Worm (Caenorhabditis elegans) whole organism, L1 larva: ENCODE data around the gene C32D5.10.

Source experiments
- C04F5.9 ChIP-seq: sonication (generic microtip); optimal IDR thresholded peaks from 2 replicates; lab custom pipeline; 2016; ENCODE audit warnings: missing genetic modification characterization, missing compliant biosample characterization
- C16A3.4 ChIP-seq: fragments of 150-350 bp; optimal IDR thresholded peaks from 2 replicates; lab custom pipeline; 2014; ENCODE audit warnings: missing biosample characterization, missing genetic modification characterization
- F16B12.6 ChIP-seq: fragments of 150-350 bp; optimal IDR thresholded peaks from 2 replicates; lab custom pipeline; 2014; ENCODE audit warnings: missing biosample characterization, missing genetic modification characterization
- Y116A8C.19 ChIP-seq: sonication (generic microtip); optimal IDR thresholded peaks from 2 replicates; lab custom pipeline; 2016; ENCODE audit warnings: missing compliant biosample characterization, missing genetic modification characterization, borderline replicate concordance
- aha-1 ChIP-seq: fragments of 150-350 bp; optimal IDR thresholded peaks from 2 replicates; lab custom pipeline; 2014; ENCODE audit warnings: missing biosample characterization, missing genetic modification characterization
- ceh-63 ChIP-seq: fragments of 200-800 bp; sonication (Bioruptor generic); optimal IDR thresholded peaks from 2 replicates; lab custom pipeline; 2018; ENCODE audit warnings: mild to moderate bottlenecking, missing genetic modification characterization, missing compliant biosample characterization
- ces-1 ChIP-seq: fragments of 150-350 bp; optimal IDR thresholded peaks from 2 replicates; lab custom pipeline; 2014; ENCODE audit warnings: missing biosample characterization, missing genetic modification reagents, missing genetic modification characterization
- dpl-1 ChIP-seq, 3 experiments: fragments of 150-350 bp in 2 of 3; sonication (generic microtip) in 1 of 3; optimal IDR thresholded peaks; 2 replicates each; lab custom pipeline; 2014 to 2017; ENCODE audit warnings: missing biosample characterization in 3 of 3, missing genetic modification characterization in 3 of 3, missing genetic modification reagents in 3 of 3
- dsc-1 ChIP-seq: sonication (generic microtip); optimal IDR thresholded peaks from 2 replicates; lab custom pipeline; 2016; ENCODE audit warnings: mild to moderate bottlenecking, missing genetic modification characterization, missing compliant biosample characterization
- efl-1 ChIP-seq, 4 experiments: fragments of 150-350 bp; optimal IDR thresholded peaks in 3 of 4; peaks in 1 of 4; 1 replicate in 1 of 4; 2 replicates in 3 of 4; lab custom pipeline; 2014; ENCODE audit warnings: missing biosample characterization in 2 of 4, missing genetic modification characterization in 2 of 4, missing genetic modification reagents in 2 of 4
- efl-3 ChIP-seq: fragments of 200-800 bp; sonication (Bioruptor generic); optimal IDR thresholded peaks from 2 replicates; lab custom pipeline; 2018; ENCODE audit warnings: mild to moderate bottlenecking, missing genetic modification characterization, missing compliant biosample characterization
- elt-2 ChIP-seq: sonication (generic microtip); optimal IDR thresholded peaks from 2 replicates; lab custom pipeline; 2016; ENCODE audit warnings: missing genetic modification characterization, mild to moderate bottlenecking, inconsistent platforms, missing compliant biosample characterization, missing genetic modification reagents
- ets-5 ChIP-seq: fragments of 200-800 bp; sonication (Bioruptor generic); IDR thresholded peaks from 2 replicates; pipeline ENCODE4 v1.3.6; 2022; ENCODE audit warnings: missing genetic modification characterization, missing compliant biosample characterization
- fkh-10 ChIP-seq: sonication (generic microtip); optimal IDR thresholded peaks from 2 replicates; lab custom pipeline; 2017; ENCODE audit warnings: missing biosample characterization, missing genetic modification reagents, missing genetic modification characterization
- fkh-4 ChIP-seq: sonication (generic microtip); optimal IDR thresholded peaks from 2 replicates; lab custom pipeline; 2016; ENCODE audit warnings: missing compliant biosample characterization, missing genetic modification characterization, borderline replicate concordance
- fkh-8 ChIP-seq: sonication (generic microtip); optimal IDR thresholded peaks from 2 replicates; lab custom pipeline; 2016; ENCODE audit warnings: mild to moderate bottlenecking, missing genetic modification characterization, missing compliant biosample characterization
- fos-1 ChIP-seq: fragments of 150-350 bp; optimal IDR thresholded peaks from 2 replicates; lab custom pipeline; 2014; ENCODE audit warnings: missing biosample characterization, missing genetic modification characterization
- hlh-17 ChIP-seq: fragments of 200-800 bp; sonication (Bioruptor generic); optimal IDR thresholded peaks from 2 replicates; lab custom pipeline; 2018; ENCODE audit warnings: missing genetic modification characterization, mild to moderate bottlenecking, missing compliant biosample characterization, moderate library complexity, borderline replicate concordance
- hpl-2 ChIP-seq: fragments of 150-350 bp; optimal IDR thresholded peaks from 2 replicates; lab custom pipeline; 2014; ENCODE audit warnings: missing biosample characterization, missing genetic modification reagents, missing genetic modification characterization
- irx-1 ChIP-seq: sonication (generic microtip); optimal IDR thresholded peaks from 2 replicates; lab custom pipeline; 2016; ENCODE audit warnings: missing genetic modification characterization, missing compliant biosample characterization
- lin-14 ChIP-seq: fragments of 200-800 bp; sonication (Bioruptor generic); optimal IDR thresholded peaks from 2 replicates; lab custom pipeline; 2018; ENCODE audit warnings: mild to moderate bottlenecking, missing genetic modification characterization, moderate library complexity, missing compliant biosample characterization
- lin-39 ChIP-seq: fragments of 150-350 bp; optimal IDR thresholded peaks from 2 replicates; lab custom pipeline; 2014; ENCODE audit warnings: missing biosample characterization, missing genetic modification reagents, missing genetic modification characterization
- lir-3 ChIP-seq: sonication (generic microtip); optimal IDR thresholded peaks from 2 replicates; lab custom pipeline; 2016; ENCODE audit warnings: mild to moderate bottlenecking, missing genetic modification characterization, moderate library complexity, missing compliant biosample characterization; ENCODE audit not compliant: poor library complexity
- mdl-1 ChIP-seq, 2 experiments: fragments of 150-350 bp; optimal IDR thresholded peaks; 2 replicates each; lab custom pipeline; 2014 to 2017; ENCODE audit warnings: missing biosample characterization in 2 of 2, missing genetic modification characterization in 2 of 2, inconsistent platforms in 1 of 2
- nhr-12 ChIP-seq: sonication (generic microtip); optimal IDR thresholded peaks from 2 replicates; lab custom pipeline; 2017; ENCODE audit warnings: missing biosample characterization, missing genetic modification characterization
- nhr-19 ChIP-seq: fragments of 200-800 bp; sonication (Bioruptor generic); conservative IDR thresholded peaks from 2 replicates; pipeline ENCODE4 v1.3.6; 2022; ENCODE audit warnings: missing genetic modification characterization, missing compliant biosample characterization
- nhr-20 ChIP-seq: sonication (generic microtip); optimal IDR thresholded peaks from 2 replicates; lab custom pipeline; 2016; ENCODE audit warnings: mild to moderate bottlenecking, missing genetic modification characterization, missing compliant biosample characterization
- nhr-237 ChIP-seq: fragments of 150-350 bp; optimal IDR thresholded peaks from 2 replicates; lab custom pipeline; 2014; ENCODE audit warnings: missing biosample characterization, missing genetic modification characterization
- nhr-28 ChIP-seq: fragments of 150-350 bp; optimal IDR thresholded peaks from 2 replicates; lab custom pipeline; 2014; ENCODE audit warnings: missing biosample characterization, missing genetic modification characterization
- nhr-77 ChIP-seq: fragments of 150-350 bp; optimal IDR thresholded peaks from 2 replicates; lab custom pipeline; 2014; ENCODE audit warnings: missing biosample characterization, missing genetic modification characterization
- nhr-84 ChIP-seq: sonication (generic microtip); optimal IDR thresholded peaks from 2 replicates; lab custom pipeline; 2017; ENCODE audit warnings: missing biosample characterization, missing genetic modification characterization
- nhr-85 ChIP-seq: sonication (generic microtip); peaks from one replicate; lab custom pipeline; 2016; ENCODE audit warnings: missing genetic modification characterization, inconsistent platforms, missing compliant biosample characterization
- pag-3 ChIP-seq: sonication (generic microtip); optimal IDR thresholded peaks from 2 replicates; lab custom pipeline; 2017; ENCODE audit warnings: missing genetic modification characterization, mild to moderate bottlenecking, missing compliant biosample characterization, antibody characterized with exemption, borderline replicate concordance; ENCODE audit not compliant: insufficient read depth
- pqm-1 ChIP-seq: sonication (generic microtip); optimal IDR thresholded peaks from 3 replicates; lab custom pipeline; 2017; ENCODE audit warnings: missing biosample characterization, missing genetic modification characterization
- rnt-1 ChIP-seq: sonication (generic microtip); optimal IDR thresholded peaks from 2 replicates; lab custom pipeline; 2016; ENCODE audit warnings: mild to moderate bottlenecking, missing genetic modification characterization, moderate library complexity, missing compliant biosample characterization
- skn-1 ChIP-seq: fragments of 150-350 bp; optimal IDR thresholded peaks from 2 replicates; lab custom pipeline; 2014; ENCODE audit warnings: missing biosample characterization, missing genetic modification characterization
- snpc-4 ChIP-seq: fragments of 150-350 bp; optimal IDR thresholded peaks from 2 replicates; lab custom pipeline; 2014; ENCODE audit warnings: missing biosample characterization, missing genetic modification characterization
- sox-4 ChIP-seq: sonication (generic microtip); optimal IDR thresholded peaks from 2 replicates; lab custom pipeline; 2016; ENCODE audit warnings: missing genetic modification characterization, missing compliant biosample characterization
- sptf-1 ChIP-seq: fragments of 150-350 bp; optimal IDR thresholded peaks from 2 replicates; lab custom pipeline; 2014; ENCODE audit warnings: missing biosample characterization, missing genetic modification characterization
- tlp-1 ChIP-seq: fragments of 150-350 bp; optimal IDR thresholded peaks from 2 replicates; lab custom pipeline; 2014; ENCODE audit warnings: missing biosample characterization, missing genetic modification characterization
- unc-30 ChIP-seq: sonication (generic microtip); optimal IDR thresholded peaks from 2 replicates; lab custom pipeline; 2017; ENCODE audit warnings: missing biosample characterization, missing genetic modification characterization
- unc-86 ChIP-seq: sonication (generic microtip); optimal IDR thresholded peaks from 2 replicates; lab custom pipeline; 2016; ENCODE audit warnings: missing genetic modification characterization, missing compliant biosample characterization
- vab-15 ChIP-seq: sonication (generic microtip); optimal IDR thresholded peaks from 2 replicates; lab custom pipeline; 2017; ENCODE audit warnings: missing genotype, mild to moderate bottlenecking, missing genetic modification characterization, missing compliant biosample characterization
- xbp-1 ChIP-seq: sonication (generic microtip); optimal IDR thresholded peaks from 2 replicates; lab custom pipeline; 2016; ENCODE audit warnings: missing genetic modification characterization, missing compliant biosample characterization
- zip-4 ChIP-seq: fragments of 200-800 bp; sonication (Bioruptor generic); optimal IDR thresholded peaks from 2 replicates; lab custom pipeline; 2018; ENCODE audit warnings: mild to moderate bottlenecking, missing genetic modification characterization, moderate library complexity, missing compliant biosample characterization
- ztf-11 ChIP-seq, 2 experiments: sonication (generic microtip); optimal IDR thresholded peaks; 2 replicates each; lab custom pipeline; 2016 to 2017; ENCODE audit warnings: missing genetic modification characterization in 2 of 2, missing biosample characterization in 1 of 2, missing compliant biosample characterization in 1 of 2
- ztf-4 ChIP-seq: fragments of 150-350 bp; optimal IDR thresholded peaks from 2 replicates; lab custom pipeline; 2014; ENCODE audit warnings: missing biosample characterization, missing genetic modification characterization

Gene C32D5.10

ce11 chrII:6347341-6348118 lies 4.3 kb downstream of the C32D5.10 start, which contains the start of gene lgg-1 (continued):
- TF ChIP-seq nhr-237 (tag; lab: Kevin White, UChicago) (no peak), sox-4 (no peak), ets-5 (no peak), hpl-2 (GFP tag; lab: Kevin White, UChicago) (no peak), lin-14 (peak; percentile 84), irx-1 (tag; lab: Kevin White, UChicago) (no peak), lin-39 (no peak), pqm-1 (tag; lab: Kevin White, UChicago) (no peak), snpc-4 (tag; lab: Kevin White, UChicago) (peak; percentile 14), nhr-20 (peak; percentile 70), F16B12.6 (peak; percentile 20), fkh-4 (tag; lab: Kevin White, UChicago) (no peak), dsc-1 (tag; lab: Kevin White, UChicago) (peak; percentile 3), Y116A8C.19 (tag; lab: Kevin White, UChicago) (no peak), hlh-17 (GFP tag; lab: Kevin White, UChicago) (no peak), unc-30 (tag; lab: Kevin White, UChicago) (no peak), lir-3 (tag; lab: Kevin White, UChicago) (peak; percentile 35), C04F5.9 (tag; lab: Kevin White, UChicago) (no peak), nhr-19 (GFP tag; lab: Robert Waterston, UW) (peak; percentile 45), ztf-11 (tag; optimal IDR thresholded peaks at IDR 0.05; lab: Kevin White, UChicago) (peak in 1 of 2 experiments; percentile 39), zip-4 (GFP tag; lab: Kevin White, UChicago) (peak; percentile 81), efl-1 (optimal IDR thresholded peaks at IDR 0.05; lab: Kevin White, UChicago) (peak; percentile 56 to 58), efl-1 (GFP tag; optimal IDR thresholded peaks at IDR 0.05 in 1 of 2; lab: Kevin White, UChicago) (peak in 1 of 2 experiments; percentile 95), unc-86 (tag; lab: Kevin White, UChicago) (peak; percentile 56), ceh-63 (GFP tag; lab: Kevin White, UChicago) (peak; percentile 73), nhr-28 (tag; lab: Kevin White, UChicago) (no peak), nhr-85 (tag; lab: Kevin White, UChicago) (peak; percentile 80), elt-2 (tag; lab: Kevin White, UChicago) (peak; percentile 12), fkh-10 (GFP tag; lab: Kevin White, UChicago) (peak; percentile 23), mdl-1 (tag; optimal IDR thresholded peaks at IDR 0.05; lab: Kevin White, UChicago) (peak in 1 of 2 experiments; percentile 70), fos-1 (tag; lab: Kevin White, UChicago) (peak; percentile 32), fkh-8 (tag; lab: Kevin White, UChicago) (peak; percentile 72), dpl-1 (GFP tag; optimal IDR thresholded peaks at IDR 0.05; lab: Kevin White, UChicago) (peak in 2 of 3 experiments; percentile 15 to 20)

- TF ChIP-seq unc-30 (tag; lab: Kevin White, UChicago) (no peak), zip-4 (GFP tag; lab: Kevin White, UChicago) (peak; percentile 63), nhr-77 (tag; lab: Kevin White, UChicago) (no peak), efl-1 (optimal IDR thresholded peaks at IDR 0.05; lab: Kevin White, UChicago) (peak; percentile 16 to 57), efl-1 (GFP tag; optimal IDR thresholded peaks at IDR 0.05 in 1 of 2; lab: Kevin White, UChicago) (no peak), ces-1 (GFP tag; lab: Kevin White, UChicago) (no peak), sptf-1 (no peak), C16A3.4 (peak; percentile 68), skn-1 (peak; percentile 57), efl-3 (GFP tag; lab: Kevin White, UChicago) (no peak), elt-2 (tag; lab: Kevin White, UChicago) (peak; percentile 64), xbp-1 (tag; lab: Kevin White, UChicago) (peak; percentile 27), tlp-1 (tag; lab: Kevin White, UChicago) (no peak), hpl-2 (GFP tag; lab: Kevin White, UChicago) (peak; percentile 80), mdl-1 (tag; optimal IDR thresholded peaks at IDR 0.05; lab: Kevin White, UChicago) (peak in 1 of 2 experiments; percentile 5), rnt-1 (no peak), pag-3 (no peak), pqm-1 (tag; lab: Kevin White, UChicago) (no peak), nhr-12 (no peak), fkh-10 (GFP tag; lab: Kevin White, UChicago) (no peak), aha-1 (tag; lab: Kevin White, UChicago) (no peak), Y116A8C.19 (tag; lab: Kevin White, UChicago) (no peak), vab-15 (tag; lab: Kevin White, UChicago) (no peak), nhr-84 (tag; lab: Kevin White, UChicago) (no peak), ceh-63 (GFP tag; lab: Kevin White, UChicago) (no peak), ztf-4 (tag; lab: Kevin White, UChicago) (peak; percentile 86)
Measured at ce11 chrII:6346551-6347079, 5.2 kb downstream of the C32D5.10 start.
